Worm (Caenorhabditis elegans): ENCODE measurements around the gene srz-19.

srz-19 gene

ce11 chrIV:3944459-3944858, 24.9 kb downstream of the srz-19 start, which contains the start of gene clec-72 (continued):
- TF ChIP-seq hlh-11 (tag; optimal IDR thresholded peaks at IDR 0.05): peak; percentile 66
- TF ChIP-seq pqm-1 (tag; optimal IDR thresholded peaks at IDR 0.05): peak; percentile 98
- TF ChIP-seq daf-19 (GFP tag; conservative IDR thresholded peaks at IDR 0.05): no peak
- TF ChIP-seq F26F4.8 (GFP tag; conservative IDR thresholded peaks at IDR 0.05): no peak
- TF ChIP-seq tag-97 (GFP tag; IDR thresholded peaks at IDR 0.05): no peak
- TF ChIP-seq egl-43 (GFP tag; IDR thresholded peaks at IDR 0.05): no peak
- TF ChIP-seq ama-1 (optimal IDR thresholded peaks at IDR 0.05): no peak
- TF ChIP-seq madf-9 (GFP tag; conservative IDR thresholded peaks at IDR 0.05): no peak
- no peak for TF ChIP-seq snpc-1.2 (GFP tag; IDR thresholded peaks at IDR 0.05)
- TF ChIP-seq spr-3 (GFP tag; optimal IDR thresholded peaks at IDR 0.05): no peak
- TF ChIP-seq duxl-1 (tag; optimal IDR thresholded peaks at IDR 0.05; ENCODE audit: poor library complexity): no peak
- no peak for TF ChIP-seq lin-29 (GFP tag; IDR thresholded peaks at IDR 0.05)
- TF ChIP-seq lim-7 (GFP tag; IDR thresholded peaks at IDR 0.05): no peak
- TF ChIP-seq unc-39 (tag; optimal IDR thresholded peaks at IDR 0.05): no peak
- no peak for TF ChIP-seq daf-16 (GFP tag; optimal IDR thresholded peaks at IDR 0.05)
- peak; percentile 97 for TF ChIP-seq daf-16 (tag; optimal IDR thresholded peaks at IDR 0.05)
- peak; percentile 34; the same call in 1 of the 2 replicates for TF ChIP-seq php-3 (GFP tag; IDR thresholded peaks at IDR 0.05)
- TF ChIP-seq unc-62 (GFP tag; optimal IDR thresholded peaks at IDR 0.05 in 1 of 2): peak in 1 of 2 experiments; percentile 51
- no peak for TF ChIP-seq unc-62 (tag; optimal IDR thresholded peaks at IDR 0.05)
- TF ChIP-seq ceh-44 (GFP tag; IDR thresholded peaks at IDR 0.05): no peak
- no peak for TF ChIP-seq nhr-76 (tag; optimal IDR thresholded peaks at IDR 0.05)
- no peak for TF ChIP-seq R02D3.7 (tag; optimal IDR thresholded peaks at IDR 0.05)
- no peak for TF ChIP-seq nhr-41 (GFP tag; IDR thresholded peaks at IDR 0.05)
- no peak for TF ChIP-seq nhr-48 (tag; optimal IDR thresholded peaks at IDR 0.05)
- no peak for TF ChIP-seq F49E8.2 (tag; optimal IDR thresholded peaks at IDR 0.05; ENCODE audit: borderline replicate concordance)
- no peak for TF ChIP-seq attf-4 (tag; optimal IDR thresholded peaks at IDR 0.05)
- TF ChIP-seq ceh-20 (GFP tag; IDR thresholded peaks at IDR 0.05): no peak
- no peak for TF ChIP-seq hlh-30 (tag; optimal IDR thresholded peaks at IDR 0.05; ENCODE audit: insufficient read depth)
- no peak for TF ChIP-seq lir-3 (tag; optimal IDR thresholded peaks at IDR 0.05)
- no peak for TF ChIP-seq nhr-11 (tag; optimal IDR thresholded peaks at IDR 0.05)
- no peak for TF ChIP-seq D1046.2 (GFP tag; IDR thresholded peaks at IDR 0.05)
- TF ChIP-seq T26A8.4 (GFP tag; IDR thresholded peaks at IDR 0.05): no peak
- no peak for TF ChIP-seq mdt-29 (GFP tag; IDR thresholded peaks at IDR 0.05)
- peak in 1 of 2 experiments; percentile 50 for TF ChIP-seq mdl-1 (tag; optimal IDR thresholded peaks at IDR 0.05)
- TF ChIP-seq arid-1 (GFP tag; conservative IDR thresholded peaks at IDR 0.05): no peak
- no peak for TF ChIP-seq dpl-1 (GFP tag; optimal IDR thresholded peaks at IDR 0.05)
- no peak for TF ChIP-seq lin-15B (tag; optimal IDR thresholded peaks at IDR 0.05)
- TF ChIP-seq ctbp-1 (GFP tag; IDR thresholded peaks at IDR 0.05): no peak
- TF ChIP-seq spr-1 (tag; optimal IDR thresholded peaks at IDR 0.05): no peak
- no peak for TF ChIP-seq F44E2.7 (GFP tag; IDR thresholded peaks at IDR 0.05)
- no peak for TF ChIP-seq madf-5 (GFP tag; IDR thresholded peaks at IDR 0.05)
- TF ChIP-seq zip-2 (tag; optimal IDR thresholded peaks at IDR 0.05): no peak
- no peak for TF ChIP-seq Y48G9A.11 (GFP tag; IDR thresholded peaks at IDR 0.05)
- peak; percentile 5 for TF ChIP-seq mxl-3 (GFP tag; optimal IDR thresholded peaks at IDR 0.05)
- no peak for TF ChIP-seq rbr-2 (tag; optimal IDR thresholded peaks at IDR 0.05)
- no peak for TF ChIP-seq lin-13 (GFP tag; optimal IDR thresholded peaks at IDR 0.05)
- 0 out of 2 replicates have a peak, but pooled peaks have one; percentile 31 for TF ChIP-seq tra-1 (GFP tag; IDR thresholded peaks at IDR 0.05)
- TF ChIP-seq fos-1 (tag; optimal IDR thresholded peaks at IDR 0.05): no peak
- peak; percentile 88 for TF ChIP-seq nhr-77 (tag; optimal IDR thresholded peaks at IDR 0.05)
- no peak for TF ChIP-seq unc-130 (GFP tag; optimal IDR thresholded peaks at IDR 0.05)

Data from whole organism, L4 larva.